Fruit fly (Drosophila melanogaster): ENCODE measurements around the gene Or22c.

Or22c gene

DNA sequence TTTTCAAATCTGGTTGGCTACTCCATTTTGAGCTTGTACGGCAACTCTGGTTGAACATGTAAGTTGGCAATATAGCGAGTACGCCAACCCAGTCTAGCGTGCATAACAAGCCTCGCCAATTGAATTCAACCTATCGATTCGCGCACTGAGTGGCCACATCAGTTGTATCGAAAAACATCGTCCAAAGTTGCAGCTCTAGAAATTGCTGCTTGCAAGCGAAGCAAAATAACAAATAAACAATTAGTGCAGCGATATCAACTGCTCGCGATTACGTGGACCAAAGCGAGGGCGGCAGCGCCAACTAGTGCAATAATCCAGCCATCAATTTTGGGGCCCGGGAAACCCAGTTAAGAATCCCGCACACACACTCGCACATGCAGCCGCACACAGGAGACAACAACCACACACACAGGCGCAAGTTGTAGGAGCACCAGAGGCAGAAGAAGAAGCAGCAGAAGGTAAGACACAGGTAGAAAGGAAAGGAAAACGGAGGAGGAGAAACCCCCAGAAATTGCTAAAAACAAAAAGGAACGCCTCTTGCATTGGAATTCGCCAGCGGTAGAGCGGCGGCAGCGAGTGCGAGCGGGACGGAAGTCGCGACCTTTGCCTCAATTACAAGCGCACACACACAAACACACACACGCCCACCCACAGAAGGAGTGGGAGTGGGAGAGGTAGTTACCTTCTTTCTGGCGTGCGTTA is 16.7 kb upstream of the Or22c start:
- no peak for TF ChIP-seq CG8478 (optimal IDR thresholded peaks at IDR 0.05)
- TF ChIP-seq CTCF (optimal IDR thresholded peaks at IDR 0.05) = peak; percentile 63 to 68

DNA sequence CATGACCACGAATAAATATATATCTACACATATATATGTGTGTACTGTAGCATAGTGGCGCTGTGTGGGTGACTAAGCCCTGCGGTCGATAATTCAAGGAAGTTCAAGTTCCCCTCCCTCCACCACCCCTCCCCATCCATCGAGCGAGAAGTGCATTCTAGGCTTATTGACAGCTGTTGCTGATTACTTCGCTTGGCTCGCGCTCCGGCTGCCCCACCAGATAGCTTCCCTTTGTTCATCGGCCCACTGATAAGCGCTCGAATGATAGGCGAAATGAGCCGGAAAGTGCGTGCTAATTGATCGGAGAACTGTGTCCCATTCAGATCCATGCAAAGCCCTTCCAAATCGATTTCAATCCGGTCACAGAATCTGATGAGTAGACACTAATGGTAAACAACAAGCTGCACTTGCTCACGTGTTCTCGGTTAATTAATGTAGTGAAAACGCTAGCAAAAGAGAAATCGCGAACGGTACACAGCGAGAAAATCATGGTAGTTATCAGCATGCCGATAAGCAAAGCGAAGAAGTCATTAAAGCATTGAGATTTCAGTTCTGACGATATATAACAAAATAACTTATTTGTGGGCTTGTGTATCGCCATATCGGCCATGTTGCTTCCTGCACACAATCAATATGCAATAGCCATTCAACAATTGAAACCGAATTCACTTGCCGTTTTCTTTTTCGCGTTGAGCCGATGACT is 16.0 kb upstream of the Or22c start:
- TF ChIP-seq CG8478 (optimal IDR thresholded peaks at IDR 0.05) = no peak

DNA sequence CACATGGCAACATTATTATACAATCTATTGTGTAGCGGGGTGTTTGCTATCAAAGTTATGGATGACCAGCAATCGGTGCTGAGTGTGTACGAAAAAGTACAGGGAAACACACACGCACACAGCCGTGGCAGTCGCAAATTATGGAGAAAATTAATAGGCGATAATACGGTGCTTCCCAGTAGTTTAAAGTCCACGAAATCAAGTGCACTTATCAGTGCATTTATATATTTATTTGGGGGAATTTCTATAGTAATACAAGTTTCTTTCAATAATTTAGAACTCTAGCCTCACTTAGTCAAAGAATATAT is 15.5 kb upstream of the Or22c start:
- TF ChIP-seq CTCF (optimal IDR thresholded peaks at IDR 0.05) (no peak), CG8478 (optimal IDR thresholded peaks at IDR 0.05) (no peak)

DNA sequence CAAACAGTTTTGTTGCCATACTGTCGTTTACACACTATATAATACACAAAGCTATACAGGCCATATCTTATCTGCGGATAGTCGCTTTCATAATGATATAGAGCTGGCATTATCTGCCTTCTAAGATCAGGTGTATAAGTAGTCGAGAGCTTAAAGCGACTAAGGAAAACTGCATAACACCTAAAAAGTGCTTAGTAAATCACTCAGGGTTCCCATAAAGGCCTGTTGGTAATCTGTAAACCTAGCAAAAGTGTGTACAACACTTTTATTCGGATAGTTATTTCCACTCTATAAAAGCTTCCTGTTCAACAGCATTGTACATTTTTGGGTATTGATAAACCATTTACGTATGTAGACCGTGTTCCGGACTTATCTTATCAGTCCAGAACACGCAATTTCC is 14.9 kb upstream of the Or22c start:
- TF ChIP-seq CTCF (optimal IDR thresholded peaks at IDR 0.05) (no peak), CG8478 (optimal IDR thresholded peaks at IDR 0.05) (no peak)

DNA sequence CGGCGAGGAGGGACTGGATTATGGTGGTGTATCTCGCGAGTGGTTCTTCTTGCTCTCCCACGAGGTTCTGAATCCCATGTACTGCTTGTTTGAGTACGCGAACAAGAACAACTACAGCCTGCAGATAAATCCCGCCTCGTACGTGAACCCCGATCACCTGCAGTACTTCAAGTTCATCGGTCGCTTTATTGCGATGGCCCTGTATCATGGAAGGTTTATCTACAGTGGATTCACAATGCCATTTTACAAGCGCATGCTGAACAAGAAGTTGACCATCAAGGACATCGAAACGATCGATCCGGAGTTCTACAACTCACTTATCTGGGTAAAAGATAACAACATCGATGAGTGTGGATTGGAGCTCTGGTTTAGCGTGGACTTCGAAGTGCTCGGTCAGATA is 12.3 kb upstream of the Or22c start:
- TF ChIP-seq CG8478 (optimal IDR thresholded peaks at IDR 0.05) = no peak
- no peak for TF ChIP-seq CTCF (optimal IDR thresholded peaks at IDR 0.05)

DNA sequence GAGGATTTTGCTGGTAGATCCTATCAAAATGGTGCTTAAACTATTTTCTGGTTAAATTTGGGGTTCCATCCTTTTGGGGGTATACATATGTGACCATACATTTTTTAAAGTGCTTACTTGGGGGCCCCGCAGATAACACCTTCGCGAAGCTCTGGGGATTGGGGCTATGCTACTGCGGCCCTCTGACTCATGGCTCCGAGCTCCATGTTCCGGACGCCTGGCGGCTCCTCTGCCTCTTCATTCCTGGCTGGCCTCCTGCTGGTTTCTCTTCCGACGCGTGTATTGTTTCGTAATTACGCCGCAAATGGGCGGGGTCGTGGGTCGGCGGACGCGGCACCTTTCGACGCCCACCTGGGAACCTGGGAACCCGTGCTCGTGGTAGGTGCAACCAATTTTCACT is 9.6 kb upstream of the Or22c start:
- TF ChIP-seq CTCF (optimal IDR thresholded peaks at IDR 0.05) = no peak
- no peak for TF ChIP-seq CG8478 (optimal IDR thresholded peaks at IDR 0.05)

DNA sequence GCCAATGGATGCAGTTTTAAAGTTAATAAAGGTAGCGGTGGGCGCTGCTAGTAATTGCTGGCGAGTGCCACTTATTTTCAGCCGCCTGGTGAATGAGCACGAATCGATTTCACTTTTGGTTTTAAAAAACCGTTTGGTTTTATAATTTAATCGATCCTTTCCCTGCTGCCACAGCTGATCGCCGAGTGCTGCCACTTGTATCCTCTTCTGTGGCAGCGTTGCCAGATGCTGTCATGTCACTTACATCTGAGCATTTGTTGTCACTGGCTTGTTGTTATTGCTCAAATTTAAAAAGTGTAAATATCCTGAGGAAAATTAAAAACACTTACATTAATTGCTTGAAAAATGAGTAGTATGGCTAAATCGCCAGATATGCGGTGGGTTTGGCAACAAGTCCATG is 9.1 kb upstream of the Or22c start, which contains the start of gene Kebab:
Gene Kebab (plus strand): TSS at position 230 of the 400 bp plus-strand sequence.
- TF ChIP-seq CG8478 (optimal IDR thresholded peaks at IDR 0.05) (no peak), CTCF (optimal IDR thresholded peaks at IDR 0.05) (peak in 1 of 2 experiments; percentile 23)

DNA sequence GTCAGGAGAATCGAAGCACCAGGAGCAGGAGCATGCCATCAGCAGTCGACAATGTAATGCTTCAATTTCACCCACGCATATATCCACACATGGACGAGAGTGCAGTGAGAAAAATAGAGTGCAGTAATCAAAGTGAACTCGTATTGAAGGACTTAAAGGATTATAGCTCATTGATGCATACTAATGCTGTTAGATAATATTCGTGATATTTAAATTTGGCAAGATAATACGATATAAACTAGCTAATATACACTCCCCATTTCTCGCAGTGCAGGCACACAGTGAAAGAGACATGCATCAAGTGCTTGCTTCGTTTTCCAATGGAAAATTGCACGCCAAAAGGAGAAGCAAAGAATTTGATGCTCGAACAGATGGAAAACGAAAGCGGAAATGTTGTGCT is 18.6 kb downstream of the Or22c start:
- TF ChIP-seq CG8478 (optimal IDR thresholded peaks at IDR 0.05) = no peak

DNA sequence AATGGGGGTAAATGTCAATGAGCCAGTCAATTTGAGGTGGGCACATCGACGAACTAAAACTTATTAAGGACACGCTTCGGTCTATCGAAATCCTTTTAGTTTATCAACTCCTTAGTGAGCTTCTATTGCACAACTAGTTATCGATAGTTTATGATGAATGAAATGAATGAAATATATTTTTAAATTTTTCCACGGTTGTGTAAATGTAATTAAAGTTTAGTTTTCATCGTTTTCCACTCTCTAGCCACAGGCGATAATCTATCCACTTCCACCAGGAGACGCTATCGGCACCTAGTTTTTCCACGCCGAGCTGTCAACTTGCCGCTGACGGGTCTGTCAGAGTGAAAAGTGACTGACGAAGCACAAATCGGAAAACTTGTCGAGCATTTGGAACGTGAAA is 25.2 kb downstream of the Or22c start, which contains the start of gene CG12674:
Gene CG12674 (plus strand): TSS at position 301 of the 400 bp plus-strand sequence.
- TF ChIP-seq CTCF (optimal IDR thresholded peaks at IDR 0.05) = no peak
- TF ChIP-seq CG8478 (optimal IDR thresholded peaks at IDR 0.05) = no peak

DNA sequence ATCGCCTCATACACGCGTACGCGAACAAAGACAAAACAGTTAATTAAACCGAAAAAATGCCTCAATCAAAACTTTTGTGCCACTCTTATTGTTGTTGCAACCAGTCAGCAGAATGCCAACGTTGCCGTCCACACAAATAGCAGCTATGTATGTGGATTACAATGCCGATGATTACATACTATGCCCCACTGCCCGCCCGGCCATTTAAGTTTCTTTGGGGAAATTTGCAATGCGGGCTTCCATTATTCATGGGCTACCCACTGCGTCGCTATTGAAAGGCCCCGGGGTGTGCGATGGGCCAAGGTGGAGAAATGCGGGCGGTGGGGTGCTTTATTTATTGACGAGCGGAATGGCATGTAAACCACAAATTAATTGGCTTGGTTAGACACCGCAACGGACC is 30.0 kb downstream of the Or22c start:
- no peak for TF ChIP-seq CTCF (optimal IDR thresholded peaks at IDR 0.05)
- no peak for TF ChIP-seq CG8478 (optimal IDR thresholded peaks at IDR 0.05)

DNA sequence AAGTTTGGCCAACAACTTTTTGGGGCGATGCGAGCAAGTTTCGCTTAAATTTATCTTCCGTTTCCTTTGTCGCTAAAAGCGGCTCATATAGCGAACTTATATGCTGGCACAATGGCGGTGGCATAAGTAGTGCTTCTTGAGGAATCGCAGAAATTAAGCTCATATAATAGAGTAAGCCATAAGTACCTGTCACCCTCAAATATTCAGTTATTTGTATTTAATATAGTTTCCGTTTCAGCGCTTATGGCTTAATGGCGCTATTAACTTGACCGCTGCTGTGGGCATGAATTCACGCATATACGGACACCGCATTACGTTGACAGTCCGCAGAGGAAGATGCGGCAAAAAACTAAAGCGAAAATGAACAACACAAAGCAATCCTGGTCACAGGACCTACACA is 35.8 kb downstream of the Or22c start:
- TF ChIP-seq CTCF (optimal IDR thresholded peaks at IDR 0.05) = no peak
- TF ChIP-seq CG8478 (optimal IDR thresholded peaks at IDR 0.05) = no peak
